Fruit fly (Drosophila melanogaster) whole organism, embryonic: ENCODE data around the gene CG14655.

Experiments used
- Blimp-1 ChIP-seq: fragments of 200-800 bp; sonication (Bioruptor generic); optimal IDR thresholded peaks from 3 replicates; lab custom pipeline; 2018; ENCODE audit warnings: missing biosample characterization, missing genetic modification characterization, mild to moderate bottlenecking, moderate library complexity, missing genetic modification reagents
- CG1024 ChIP-seq: fragments of 200-800 bp; sonication (Bioruptor generic); IDR thresholded peaks from 2 replicates; pipeline ENCODE4 v1.3.6; 2022; ENCODE audit warnings: missing biosample characterization, missing genetic modification characterization
- CG10267 ChIP-seq: fragments of 200-800 bp; sonication (Bioruptor generic); optimal IDR thresholded peaks from 2 replicates; lab custom pipeline; 2018; ENCODE audit warnings: missing biosample characterization, mild to moderate bottlenecking, missing genetic modification characterization, moderate library complexity
- CG10366 ChIP-seq: fragments of 200-800 bp; sonication (Bioruptor generic); IDR thresholded peaks from 2 replicates; pipeline ENCODE4 v1.3.6; 2022; ENCODE audit warnings: missing biosample characterization, missing genetic modification characterization
- CG10431 ChIP-seq: fragments of 200-800 bp; sonication (Bioruptor generic); optimal IDR thresholded peaks from 3 replicates; lab custom pipeline; 2018; ENCODE audit warnings: missing biosample characterization, mild to moderate bottlenecking, missing genetic modification characterization
- CG10462 ChIP-seq: fragments of 200-800 bp; sonication (Bioruptor generic); optimal IDR thresholded peaks from 2 replicates; lab custom pipeline; 2016; ENCODE audit warnings: missing biosample characterization, missing genetic modification characterization
- CG11085 ChIP-seq: fragments of 200-800 bp; sonication (Bioruptor generic); IDR thresholded peaks from 2 replicates; pipeline ENCODE4 v1.3.6; 2022; ENCODE audit warnings: missing biosample characterization, missing genetic modification characterization
- CG11247 ChIP-seq: fragments of 200-800 bp; sonication (Bioruptor generic); IDR thresholded peaks from 2 replicates; pipeline ENCODE4 v1.3.6; 2022; ENCODE audit warnings: missing biosample characterization, missing genetic modification characterization
- CG11560 ChIP-seq: fragments of 200-800 bp; sonication (Bioruptor generic); IDR thresholded peaks from 3 replicates; pipeline ENCODE4 v1.3.6; 2022; ENCODE audit warnings: missing biosample characterization, missing genetic modification characterization
- CG13296 ChIP-seq: fragments of 200-800 bp; sonication (Bioruptor generic); optimal IDR thresholded peaks from 3 replicates; lab custom pipeline; 2018; ENCODE audit warnings: missing biosample characterization, mild to moderate bottlenecking, missing genetic modification characterization
- CG13894 ChIP-seq: fragments of 200-800 bp; sonication (Bioruptor generic); optimal IDR thresholded peaks from 3 replicates; lab custom pipeline; 2018; ENCODE audit warnings: missing biosample characterization, mild to moderate bottlenecking, missing genetic modification characterization, moderate library complexity
- CG14441 ChIP-seq: fragments of 200-800 bp; sonication (Bioruptor generic); IDR thresholded peaks from 2 replicates; pipeline ENCODE4 v1.3.6; 2022; ENCODE audit warnings: missing biosample characterization, missing genetic modification characterization
- CG17568 ChIP-seq: fragments of 200-800 bp; sonication (Bioruptor generic); optimal IDR thresholded peaks from 2 replicates; lab custom pipeline; 2018; ENCODE audit warnings: missing biosample characterization, mild to moderate bottlenecking, missing genetic modification characterization, moderate library complexity
- CG31365 ChIP-seq: fragments of 200-800 bp; sonication (Bioruptor generic); optimal IDR thresholded peaks from 2 replicates; lab custom pipeline; 2018; ENCODE audit warnings: missing biosample characterization, mild to moderate bottlenecking, missing genetic modification characterization
- CG31441 ChIP-seq: fragments of 200-800 bp; sonication (Bioruptor generic); IDR thresholded peaks from 2 replicates; pipeline ENCODE4 v1.3.6; 2022; ENCODE audit warnings: missing biosample characterization, missing genetic modification characterization
- CG32772 ChIP-seq: fragments of 200-800 bp; sonication (Bioruptor generic); IDR thresholded peaks from 2 replicates; pipeline ENCODE4 v1.3.6; 2022; ENCODE audit warnings: missing biosample characterization, missing genetic modification characterization
- CG33557 ChIP-seq: fragments of 200-800 bp; sonication (Bioruptor generic); optimal IDR thresholded peaks from 2 replicates; lab custom pipeline; 2019; ENCODE audit warnings: missing biosample characterization, mild to moderate bottlenecking, missing genetic modification characterization, moderate library complexity
- CG4707 ChIP-seq: fragments of 200-800 bp; sonication (Bioruptor generic); optimal IDR thresholded peaks from 2 replicates; lab custom pipeline; 2018; ENCODE audit warnings: missing biosample characterization, mild to moderate bottlenecking, missing genetic modification characterization, moderate library complexity
- CG5180 ChIP-seq: fragments of 200-800 bp; sonication (Bioruptor generic); optimal IDR thresholded peaks from 3 replicates; lab custom pipeline; 2017; ENCODE audit warnings: missing biosample characterization, missing genetic modification characterization, mild to moderate bottlenecking, moderate library complexity, missing genetic modification reagents
- CG7786 ChIP-seq: fragments of 200-800 bp; sonication (Bioruptor generic); optimal IDR thresholded peaks from 2 replicates; lab custom pipeline; 2016; ENCODE audit warnings: missing biosample characterization, missing genetic modification characterization
- Dip3 ChIP-seq: fragments of 200-800 bp; sonication (Bioruptor generic); optimal IDR thresholded peaks from 3 replicates; lab custom pipeline; 2016; ENCODE audit warnings: missing biosample characterization, missing genetic modification characterization
- ERR ChIP-seq: fragments of 200-800 bp; sonication (Bioruptor generic); optimal IDR thresholded peaks from 2 replicates; lab custom pipeline; 2016; ENCODE audit warnings: missing biosample characterization, missing genetic modification characterization
- Ets65A ChIP-seq: fragments of 200-800 bp; sonication (Bioruptor generic); peaks from one replicate; lab custom pipeline; 2016; ENCODE audit warnings: missing biosample characterization, missing genetic modification characterization
- Fer1 ChIP-seq: fragments of 200-800 bp; sonication (Bioruptor generic); optimal IDR thresholded peaks from 2 replicates; lab custom pipeline; 2017; ENCODE audit warnings: missing biosample characterization, mild to moderate bottlenecking, missing genetic modification characterization
- Hr39 ChIP-seq: fragments of >200 bp; optimal IDR thresholded peaks from 2 replicates; lab custom pipeline; 2017
- MBD-R2 ChIP-seq: fragments of 200-800 bp; sonication (Bioruptor generic); IDR thresholded peaks from 2 replicates; pipeline ENCODE4 v1.3.6; 2022; ENCODE audit warnings: missing biosample characterization, missing genetic modification characterization
- Max ChIP-seq: fragments of 200-800 bp; sonication (Bioruptor generic); optimal IDR thresholded peaks from 2 replicates; lab custom pipeline; 2016; ENCODE audit warnings: missing biosample characterization, mild to moderate bottlenecking, missing genetic modification characterization
- Neu2 ChIP-seq: fragments of 200-800 bp; sonication (Bioruptor generic); optimal IDR thresholded peaks from 3 replicates; lab custom pipeline; 2016; ENCODE audit warnings: missing biosample characterization, missing genetic modification characterization, borderline replicate concordance
- Oli ChIP-seq: fragments of 200-800 bp; sonication (Bioruptor generic); optimal IDR thresholded peaks from 2 replicates; lab custom pipeline; 2018; ENCODE audit warnings: missing biosample characterization, mild to moderate bottlenecking, missing genetic modification characterization, moderate library complexity
- Sin3A ChIP-seq: fragments of >200 bp; optimal IDR thresholded peaks from 2 replicates; lab custom pipeline; 2018
- ara ChIP-seq: fragments of 200-800 bp; sonication (Bioruptor generic); IDR thresholded peaks from 2 replicates; pipeline ENCODE4 v1.3.6; 2022; ENCODE audit warnings: missing biosample characterization, missing genetic modification characterization
- bcd ChIP-seq: fragments of 200-800 bp; sonication (Bioruptor generic); optimal IDR thresholded peaks from 2 replicates; lab custom pipeline; 2017; ENCODE audit warnings: missing biosample characterization, mild to moderate bottlenecking, missing genetic modification characterization
- cas ChIP-seq: fragments of 200-800 bp; sonication (Bioruptor generic); IDR thresholded peaks from 2 replicates; pipeline ENCODE4 v1.3.6; 2022; ENCODE audit warnings: missing biosample characterization, missing genetic modification characterization
- dimm ChIP-seq: fragments of 200-800 bp; sonication (Bioruptor generic); IDR thresholded peaks from 2 replicates; pipeline ENCODE4 v1.3.6; 2022; ENCODE audit warnings: missing biosample characterization, missing genetic modification characterization
- gem ChIP-seq: fragments of 200-800 bp; sonication (Bioruptor generic); optimal IDR thresholded peaks from 2 replicates; lab custom pipeline; 2019; ENCODE audit warnings: missing biosample characterization, mild to moderate bottlenecking, missing genetic modification characterization, moderate library complexity
- h ChIP-seq: fragments of >200 bp; optimal IDR thresholded peaks from 2 replicates; lab custom pipeline; 2017
- hkb ChIP-seq, 2 experiments: fragments of 200-800 bp in 1 of 2; fragments of >200 bp in 1 of 2; sonication (Bioruptor generic) in 1 of 2; IDR thresholded peaks in 1 of 2; optimal IDR thresholded peaks in 1 of 2; 2 replicates each; pipeline versions ENCODE4 v1.3.6 to Lab custom; 2017 to 2022; ENCODE audit warnings: missing biosample characterization in 1 of 2, missing genetic modification characterization in 1 of 2
- inv ChIP-seq: fragments of 200-800 bp; sonication (Bioruptor generic); IDR thresholded peaks from 2 replicates; pipeline ENCODE4 v1.3.6; 2022; ENCODE audit warnings: missing biosample characterization, missing genetic modification characterization; ENCODE audit not compliant: partially characterized antibody
- kah ChIP-seq: fragments of 200-800 bp; sonication (Bioruptor generic); optimal IDR thresholded peaks from 2 replicates; lab custom pipeline; 2018; ENCODE audit warnings: missing biosample characterization, mild to moderate bottlenecking, missing genetic modification characterization
- nerfin-2 ChIP-seq: fragments of 200-800 bp; sonication (Bioruptor generic); IDR thresholded peaks from 2 replicates; pipeline ENCODE4 v1.3.6; 2022; ENCODE audit warnings: missing biosample characterization, missing genetic modification characterization; ENCODE audit not compliant: partially characterized antibody
- pan ChIP-seq, 4 experiments: fragments of >200 bp in 3 of 4; fragments of 200-800 bp in 1 of 4; sonication (Bioruptor generic) in 1 of 4; optimal IDR thresholded peaks in 3 of 4; IDR thresholded peaks in 1 of 4; 2 replicates each; pipeline versions ENCODE4 v1.3.6 to Lab custom; 2017 to 2022; ENCODE audit warnings: missing biosample characterization in 2 of 4, missing genetic modification characterization in 2 of 4, mixed read lengths in 1 of 4
- phol ChIP-seq: fragments of 200-800 bp; sonication (Bioruptor generic); optimal IDR thresholded peaks from 3 replicates; lab custom pipeline; 2018; ENCODE audit warnings: missing biosample characterization, mild to moderate bottlenecking, missing genetic modification characterization, moderate library complexity
- psq ChIP-seq: fragments of 200-800 bp; sonication (Bioruptor generic); optimal IDR thresholded peaks from 2 replicates; lab custom pipeline; 2017; ENCODE audit warnings: missing biosample characterization, missing genetic modification characterization
- sens ChIP-seq: fragments of 200-800 bp; sonication (Bioruptor generic); peaks from one replicate; lab custom pipeline; 2016; ENCODE audit warnings: missing biosample characterization, missing genetic modification characterization
- seq ChIP-seq: fragments of 200-800 bp; sonication (Bioruptor generic); IDR thresholded peaks from 2 replicates; pipeline ENCODE4 v1.3.6; 2022; ENCODE audit warnings: missing biosample characterization, missing genetic modification characterization
- shn ChIP-seq: fragments of 200-800 bp; sonication (Bioruptor generic); optimal IDR thresholded peaks from 3 replicates; lab custom pipeline; 2016; ENCODE audit warnings: missing biosample characterization, missing genetic modification characterization
- sna ChIP-seq: fragments of 200-800 bp; sonication (Bioruptor generic); IDR thresholded peaks from 2 replicates; pipeline ENCODE4 v1.3.6; 2022; ENCODE audit warnings: missing biosample characterization, missing genetic modification characterization; ENCODE audit not compliant: partially characterized antibody
- tin ChIP-seq: fragments of 200-800 bp; sonication (Bioruptor generic); optimal IDR thresholded peaks from 3 replicates; lab custom pipeline; 2016; ENCODE audit warnings: missing biosample characterization, missing genetic modification characterization
- tup ChIP-seq: fragments of 200-800 bp; sonication (Bioruptor generic); optimal IDR thresholded peaks from 2 replicates; lab custom pipeline; 2016; ENCODE audit warnings: missing biosample characterization, mild to moderate bottlenecking, missing genetic modification characterization, moderate library complexity
- twi ChIP-seq: fragments of 200-800 bp; optimal IDR thresholded peaks from 2 replicates; lab custom pipeline; 2019; ENCODE audit warnings: missing biosample characterization, mild to moderate bottlenecking, missing genetic modification characterization, moderate library complexity
- zen2 ChIP-seq: fragments of 200-800 bp; sonication (Bioruptor generic); IDR thresholded peaks from 3 replicates; pipeline ENCODE4 v1.3.6; 2022; ENCODE audit warnings: missing biosample characterization, missing genetic modification characterization; ENCODE audit not compliant: partially characterized antibody
- zfh1 ChIP-seq: fragments of 200-800 bp; sonication (Bioruptor generic); IDR thresholded peaks from 3 replicates; pipeline ENCODE4 v1.3.6; 2022; ENCODE audit warnings: missing biosample characterization, missing genetic modification characterization

Gene CG14655

DNA sequence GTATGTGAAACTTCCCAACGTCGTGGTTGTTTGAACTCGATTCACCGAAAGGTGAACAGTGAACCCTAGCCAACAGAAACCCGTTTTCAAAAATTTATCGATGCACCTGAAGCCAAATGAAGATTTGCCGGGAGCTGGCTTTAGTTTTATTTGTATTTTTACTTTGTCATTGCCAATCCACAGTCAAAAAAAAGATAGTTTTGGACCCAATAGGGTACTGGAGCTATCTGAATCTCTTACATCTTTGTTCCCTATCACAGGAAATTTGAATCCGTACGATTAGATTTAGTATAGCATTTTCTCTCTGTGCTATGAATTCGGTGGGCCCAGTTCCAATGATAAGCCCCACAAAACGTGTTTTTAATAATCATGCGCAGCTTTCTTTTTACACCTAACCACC, 49.1 kb downstream of the CG14655 start (continued):
- TF ChIP-seq tup (GFP tag; lab: Kevin White, UChicago): no peak
- TF ChIP-seq CG11085: no peak
- no peak for TF ChIP-seq CG13296
- no peak for TF ChIP-seq shn
- no peak for TF ChIP-seq Hr39
- no peak for TF ChIP-seq cas
- TF ChIP-seq inv (GFP tag; lab: Robert Waterston, UW): no peak
- 0 out of 2 replicates have a peak, but pooled peaks have one; percentile 29 for TF ChIP-seq CG31441
- no peak for TF ChIP-seq ERR
- no peak for TF ChIP-seq CG10462
- no peak for TF ChIP-seq zfh1
- no peak for TF ChIP-seq CG10267 (tag; lab: Kevin White, UChicago)
- TF ChIP-seq kah (GFP tag; lab: Kevin White, UChicago): no peak
- TF ChIP-seq CG14441 (GFP tag; lab: Robert Waterston, UW): no peak
- TF ChIP-seq bcd: no peak
- no peak for TF ChIP-seq dimm
- TF ChIP-seq CG10431 (GFP tag; lab: Kevin White, UChicago): no peak
- TF ChIP-seq CG13894 (tag; lab: Kevin White, UChicago): no peak
- no peak for TF ChIP-seq CG11247 (GFP tag; lab: Robert Waterston, UW)
- TF ChIP-seq CG4707 (GFP tag; lab: Kevin White, UChicago): no peak
- TF ChIP-seq CG1024 (GFP tag; lab: Robert Waterston, UW): no peak
- no peak for TF ChIP-seq zen2 (GFP tag; lab: Robert Waterston, UW)
- no peak for TF ChIP-seq sna (GFP tag; lab: Robert Waterston, UW)
- TF ChIP-seq Neu2 (GFP tag; lab: Kevin White, UChicago): no peak
- TF ChIP-seq CG10366: no peak
- TF ChIP-seq Blimp-1 (GFP tag; lab: Kevin White, UChicago): peak; percentile 50
- no peak for TF ChIP-seq CG32772 (GFP tag; lab: Robert Waterston, UW)
- TF ChIP-seq Oli (tag; lab: Kevin White, UChicago): no peak
- TF ChIP-seq MBD-R2 (GFP tag; lab: Robert Waterston, UW): no peak
- no peak for TF ChIP-seq CG17568 (GFP tag; lab: Kevin White, UChicago)
- no peak for TF ChIP-seq h
- TF ChIP-seq Max (GFP tag; lab: Kevin White, UChicago): no peak
- no peak for TF ChIP-seq CG11560 (tag; lab: Robert Waterston, UW)
- no peak for TF ChIP-seq psq
- no peak for TF ChIP-seq hkb (optimal IDR thresholded peaks at IDR 0.05; lab: Kevin White, UChicago)
- no peak for TF ChIP-seq hkb (GFP tag; IDR thresholded peaks at IDR 0.05; lab: Robert Waterston, UW)
- TF ChIP-seq gem: peak; percentile 45
- TF ChIP-seq Ets65A (GFP tag; lab: Kevin White, UChicago): peak; percentile 1
- TF ChIP-seq CG7786: no peak
- TF ChIP-seq Dip3 (GFP tag; lab: Kevin White, UChicago): no peak
- TF ChIP-seq CG33557 (GFP tag; lab: Kevin White, UChicago): no peak
- no peak for TF ChIP-seq CG5180 (GFP tag; lab: Kevin White, UChicago)
- no peak for TF ChIP-seq Fer1 (GFP tag; lab: Kevin White, UChicago)
- no peak for TF ChIP-seq Sin3A (lab: Kevin White, UChicago)
- TF ChIP-seq sens: peak; percentile 73
- TF ChIP-seq pan (optimal IDR thresholded peaks at IDR 0.05; lab: Kevin White, UChicago): no peak
- TF ChIP-seq pan (GFP tag; optimal IDR thresholded peaks at IDR 0.05 in 1 of 2, IDR thresholded peaks at IDR 0.05 in 1 of 2): no peak
- no peak for TF ChIP-seq twi (tag; lab: Kevin White, UChicago)
- TF ChIP-seq phol (tag; lab: Kevin White, UChicago): peak; percentile 13
- no peak for TF ChIP-seq nerfin-2 (GFP tag; lab: Robert Waterston, UW)
- TF ChIP-seq tin (GFP tag; lab: Kevin White, UChicago): no peak
- no peak for TF ChIP-seq ara (GFP tag; lab: Robert Waterston, UW)
- TF ChIP-seq seq (GFP tag; lab: Robert Waterston, UW): no peak
- no peak for TF ChIP-seq CG31365 (tag; lab: Kevin White, UChicago)
